Fruit fly (Drosophila melanogaster) whole organism, embryonic: Measurements from ENCODE around the gene toy.

ENCODE experiments used
- CG11456 ChIP-seq: fragments of 200-800 bp; sonication (Bioruptor generic); IDR thresholded peaks from 3 replicates; pipeline ENCODE4 v1.3.6; 2022; ENCODE audit warnings: missing biosample characterization, missing genetic modification characterization
- CG11504 ChIP-seq: fragments of 200-800 bp; sonication (Bioruptor generic); optimal IDR thresholded peaks from 3 replicates; lab custom pipeline; 2019; ENCODE audit warnings: missing biosample characterization, mild to moderate bottlenecking, missing genetic modification characterization, moderate library complexity
- CG11723 ChIP-seq: fragments of 200-800 bp; sonication (Bioruptor generic); optimal IDR thresholded peaks from 2 replicates; lab custom pipeline; 2017; ENCODE audit warnings: missing biosample characterization, mild to moderate bottlenecking, missing genetic modification characterization
- CG12104 ChIP-seq: fragments of 200-800 bp; sonication (Bioruptor generic); optimal IDR thresholded peaks from 3 replicates; lab custom pipeline; 2016; ENCODE audit warnings: missing biosample characterization, missing genetic modification characterization
- CG13287 ChIP-seq: fragments of 200-800 bp; sonication (Bioruptor generic); IDR thresholded peaks from 2 replicates; pipeline ENCODE4 v1.3.6; 2022; ENCODE audit warnings: missing biosample characterization, missing genetic modification characterization; ENCODE audit not compliant: partially characterized antibody
- CG13296 ChIP-seq: fragments of 200-800 bp; sonication (Bioruptor generic); optimal IDR thresholded peaks from 3 replicates; lab custom pipeline; 2018; ENCODE audit warnings: missing biosample characterization, mild to moderate bottlenecking, missing genetic modification characterization
- CG14710 ChIP-seq: fragments of 200-800 bp; sonication (Bioruptor generic); optimal IDR thresholded peaks from 3 replicates; lab custom pipeline; 2019; ENCODE audit warnings: missing biosample characterization, mild to moderate bottlenecking, missing genetic modification characterization, moderate library complexity
- CG16813 ChIP-seq: fragments of 200-800 bp; sonication (Bioruptor generic); IDR thresholded peaks from 3 replicates; pipeline ENCODE4 v1.3.6; 2022; ENCODE audit warnings: missing biosample characterization, missing genetic modification characterization; ENCODE audit not compliant: partially characterized antibody
- CG17359 ChIP-seq: fragments of 200-800 bp; sonication (Bioruptor generic); optimal IDR thresholded peaks from 3 replicates; lab custom pipeline; 2018; ENCODE audit warnings: missing biosample characterization, mild to moderate bottlenecking, missing genetic modification characterization, moderate library complexity
- CG17802 ChIP-seq: fragments of 200-800 bp; sonication (Bioruptor generic); optimal IDR thresholded peaks from 2 replicates; lab custom pipeline; 2018; ENCODE audit warnings: missing biosample characterization, mild to moderate bottlenecking, missing genetic modification characterization, moderate library complexity
- CG1792 ChIP-seq: fragments of 200-800 bp; sonication (Bioruptor generic); optimal IDR thresholded peaks from 2 replicates; lab custom pipeline; 2016; ENCODE audit warnings: missing biosample characterization, missing genetic modification characterization
- CG2712 ChIP-seq: fragments of 200-800 bp; optimal IDR thresholded peaks from 3 replicates; lab custom pipeline; 2019; ENCODE audit warnings: missing biosample characterization, mild to moderate bottlenecking, missing genetic modification characterization, moderate library complexity
- CG34224 ChIP-seq: fragments of 200-800 bp; sonication (Bioruptor generic); IDR thresholded peaks from 3 replicates; pipeline ENCODE4 v1.3.6; 2022; ENCODE audit warnings: missing biosample characterization, missing genetic modification characterization; ENCODE audit not compliant: partially characterized antibody
- CG3995 ChIP-seq: fragments of 200-800 bp; sonication (Bioruptor generic); optimal IDR thresholded peaks from 3 replicates; lab custom pipeline; 2016; ENCODE audit warnings: missing biosample characterization, missing genetic modification characterization
- CG43689 ChIP-seq: fragments of 200-800 bp; sonication (Bioruptor generic); IDR thresholded peaks from 2 replicates; pipeline ENCODE4 v1.3.6; 2022; ENCODE audit warnings: missing biosample characterization, missing genetic modification characterization
- CG5953 ChIP-seq: fragments of 200-800 bp; sonication (Bioruptor generic); IDR thresholded peaks from 2 replicates; pipeline ENCODE4 v1.3.6; 2022; ENCODE audit warnings: missing biosample characterization, missing genetic modification characterization
- CG7928 ChIP-seq: fragments of 200-800 bp; sonication (Bioruptor generic); optimal IDR thresholded peaks from 2 replicates; lab custom pipeline; 2017; ENCODE audit warnings: missing biosample characterization, mild to moderate bottlenecking, missing genetic modification characterization
- CG8089 ChIP-seq: fragments of 200-800 bp; sonication (Bioruptor generic); optimal IDR thresholded peaks from 3 replicates; lab custom pipeline; 2016; ENCODE audit warnings: missing biosample characterization, missing genetic modification characterization
- CG9437 ChIP-seq: fragments of 200-800 bp; sonication (Bioruptor generic); optimal IDR thresholded peaks from 2 replicates; lab custom pipeline; 2018; ENCODE audit warnings: missing biosample characterization, mild to moderate bottlenecking, missing genetic modification characterization
- D ChIP-seq, 2 experiments: fragments of 200-800 bp in 1 of 2; fragments of >200 bp in 1 of 2; sonication (Bioruptor generic) in 1 of 2; optimal IDR thresholded peaks; 2 replicates in 1 of 2; 3 replicates in 1 of 2; lab custom pipeline; 2017; ENCODE audit warnings: mild to moderate bottlenecking in 1 of 2, missing biosample characterization in 1 of 2, missing genetic modification characterization in 1 of 2, missing genetic modification reagents in 1 of 2
- D19A ChIP-seq: fragments of 200-800 bp; optimal IDR thresholded peaks from 3 replicates; lab custom pipeline; 2019; ENCODE audit warnings: missing biosample characterization, mild to moderate bottlenecking, missing genetic modification characterization, moderate library complexity
- Fer2 ChIP-seq: fragments of 200-800 bp; sonication (Bioruptor generic); optimal IDR thresholded peaks from 2 replicates; lab custom pipeline; 2018; ENCODE audit warnings: missing biosample characterization, mild to moderate bottlenecking, missing genetic modification characterization, moderate library complexity
- HHEX ChIP-seq: fragments of 200-800 bp; sonication (Bioruptor generic); optimal IDR thresholded peaks from 3 replicates; lab custom pipeline; 2017; ENCODE audit warnings: missing biosample characterization, mild to moderate bottlenecking, missing genetic modification characterization, missing genetic modification reagents
- Hey ChIP-seq: fragments of 200-800 bp; sonication (Bioruptor generic); optimal IDR thresholded peaks from 3 replicates; lab custom pipeline; 2018; ENCODE audit warnings: missing biosample characterization, mild to moderate bottlenecking, missing genetic modification characterization
- Oli ChIP-seq: fragments of 200-800 bp; sonication (Bioruptor generic); optimal IDR thresholded peaks from 2 replicates; lab custom pipeline; 2018; ENCODE audit warnings: missing biosample characterization, mild to moderate bottlenecking, missing genetic modification characterization, moderate library complexity
- Rfx ChIP-seq: fragments of 200-800 bp; sonication (Bioruptor generic); IDR thresholded peaks from 2 replicates; pipeline ENCODE4 v1.3.6; 2022; ENCODE audit warnings: missing biosample characterization, missing genetic modification characterization
- Side ChIP-seq: fragments of 200-800 bp; sonication (Bioruptor generic); optimal IDR thresholded peaks from 2 replicates; lab custom pipeline; 2016; ENCODE audit warnings: missing biosample characterization, missing genetic modification characterization
- Six4 ChIP-seq: fragments of 200-800 bp; sonication (Bioruptor generic); optimal IDR thresholded peaks from 2 replicates; lab custom pipeline; 2016; ENCODE audit warnings: missing biosample characterization, missing genetic modification characterization
- Usf ChIP-seq: fragments of 200-800 bp; sonication (Bioruptor generic); optimal IDR thresholded peaks from 2 replicates; lab custom pipeline; 2017; ENCODE audit warnings: missing genotype, missing biosample characterization, missing genetic modification characterization
- amos ChIP-seq: fragments of 200-800 bp; sonication (Bioruptor generic); IDR thresholded peaks from 2 replicates; pipeline ENCODE4 v1.3.6; 2022; ENCODE audit warnings: missing biosample characterization, missing genetic modification characterization; ENCODE audit not compliant: partially characterized antibody
- bcd ChIP-seq: fragments of 200-800 bp; sonication (Bioruptor generic); optimal IDR thresholded peaks from 2 replicates; lab custom pipeline; 2017; ENCODE audit warnings: missing biosample characterization, mild to moderate bottlenecking, missing genetic modification characterization
- cas ChIP-seq: fragments of 200-800 bp; sonication (Bioruptor generic); IDR thresholded peaks from 2 replicates; pipeline ENCODE4 v1.3.6; 2022; ENCODE audit warnings: missing biosample characterization, missing genetic modification characterization
- da ChIP-seq: fragments of 200-800 bp; sonication (Bioruptor generic); optimal IDR thresholded peaks from 2 replicates; lab custom pipeline; 2016; ENCODE audit warnings: missing biosample characterization, missing genetic modification characterization
- dan ChIP-seq: fragments of 200-800 bp; sonication (Bioruptor generic); IDR thresholded peaks from 2 replicates; pipeline ENCODE4 v1.3.6; 2022; ENCODE audit warnings: missing biosample characterization, missing genetic modification characterization
- dm ChIP-seq: fragments of 200-800 bp; sonication (Bioruptor generic); optimal IDR thresholded peaks from 3 replicates; lab custom pipeline; 2016; ENCODE audit warnings: missing biosample characterization, missing genetic modification characterization
- en ChIP-seq: fragments of 200-800 bp; sonication (Bioruptor generic); optimal IDR thresholded peaks from 2 replicates; lab custom pipeline; 2016; ENCODE audit warnings: missing biosample characterization, missing genetic modification characterization
- ftz-f1 ChIP-seq: fragments of 200-800 bp; sonication (Bioruptor generic); optimal IDR thresholded peaks from 2 replicates; lab custom pipeline; 2016; ENCODE audit warnings: missing biosample characterization, missing genetic modification characterization
- gfzf ChIP-seq: fragments of 200-800 bp; sonication (Bioruptor generic); optimal IDR thresholded peaks from 2 replicates; lab custom pipeline; 2016; ENCODE audit warnings: missing biosample characterization, mild to moderate bottlenecking, missing genetic modification characterization, moderate library complexity
- grn ChIP-seq: fragments of 200-800 bp; sonication (Bioruptor generic); optimal IDR thresholded peaks from 3 replicates; lab custom pipeline; 2017; ENCODE audit warnings: missing biosample characterization, missing genetic modification characterization
- kni ChIP-seq: fragments of 200-800 bp; sonication (Bioruptor generic); optimal IDR thresholded peaks from 3 replicates; lab custom pipeline; 2017; ENCODE audit warnings: mild to moderate bottlenecking, missing biosample characterization, missing genetic modification reagents, missing genetic modification characterization
- mam ChIP-seq: fragments of 200-800 bp; sonication (Bioruptor generic); optimal IDR thresholded peaks from 3 replicates; lab custom pipeline; 2016; ENCODE audit warnings: missing biosample characterization, missing genetic modification characterization
- onecut ChIP-seq: fragments of 200-800 bp; sonication (Bioruptor generic); IDR thresholded peaks from 2 replicates; pipeline ENCODE4 v1.3.6; 2022; ENCODE audit warnings: missing biosample characterization, missing genetic modification characterization
- pfk ChIP-seq: fragments of 200-800 bp; sonication (Bioruptor generic); optimal IDR thresholded peaks from 2 replicates; lab custom pipeline; 2018; ENCODE audit warnings: missing biosample characterization, mild to moderate bottlenecking, missing genetic modification characterization, moderate library complexity
- prd ChIP-seq, 3 experiments: fragments of >200 bp in 2 of 3; fragments of 200-800 bp in 1 of 3; sonication (Bioruptor generic) in 1 of 3; optimal IDR thresholded peaks in 2 of 3; IDR thresholded peaks in 1 of 3; 2 replicates in 2 of 3; 3 replicates in 1 of 3; pipeline versions ENCODE4 v1.3.6 to Lab custom; 2017 to 2022; ENCODE audit warnings: missing biosample characterization in 1 of 3, missing genetic modification characterization in 1 of 3
- ro ChIP-seq: fragments of 200-800 bp; sonication (Bioruptor generic); IDR thresholded peaks from 2 replicates; pipeline ENCODE4 v1.3.6; 2022; ENCODE audit warnings: missing biosample characterization, missing genetic modification characterization
- sens-2 ChIP-seq: fragments of 200-800 bp; sonication (Bioruptor generic); IDR thresholded peaks from 2 replicates; pipeline ENCODE4 v1.3.6; 2022; ENCODE audit warnings: missing biosample characterization, missing genetic modification characterization
- sug ChIP-seq: fragments of 200-800 bp; optimal IDR thresholded peaks from 2 replicates; lab custom pipeline; 2019; ENCODE audit warnings: missing biosample characterization, mild to moderate bottlenecking, missing genetic modification characterization, moderate library complexity
- toy ChIP-seq: fragments of 200-800 bp; sonication (Bioruptor generic); IDR thresholded peaks from 2 replicates; pipeline ENCODE4 v1.3.6; 2022; ENCODE audit warnings: missing biosample characterization, missing genetic modification characterization
- z ChIP-seq: fragments of 200-800 bp; sonication (Bioruptor generic); IDR thresholded peaks from 3 replicates; pipeline ENCODE4 v1.3.6; 2022; ENCODE audit warnings: missing biosample characterization, missing genetic modification characterization

toy gene

DNA sequence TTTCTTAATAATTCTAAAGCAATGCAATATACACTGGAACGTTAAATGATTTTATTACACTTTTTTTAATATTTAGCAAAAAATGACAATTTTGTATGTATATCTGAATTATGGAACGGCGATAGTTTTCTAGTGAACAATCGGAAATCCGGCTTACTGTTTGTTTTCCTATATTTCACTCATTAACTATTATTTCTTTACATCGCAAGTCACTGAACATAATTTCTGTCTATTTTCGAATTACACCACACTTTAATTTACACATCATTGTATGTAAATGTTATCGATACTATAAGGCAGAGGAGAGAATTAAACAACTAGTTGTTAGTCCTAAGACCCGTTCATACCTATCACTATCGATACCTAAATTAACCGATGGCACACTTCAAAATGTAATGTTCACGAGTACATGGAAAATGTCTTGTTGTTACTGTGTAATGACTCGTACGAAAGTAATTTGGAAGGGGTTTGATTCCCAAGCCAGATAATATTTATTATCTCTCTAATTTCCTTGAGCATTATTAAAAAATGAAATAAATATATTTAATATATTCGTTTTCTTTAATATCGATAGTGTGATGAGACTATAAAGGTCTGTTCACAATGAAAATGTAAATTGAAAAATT is 37.4 kb downstream of the toy start, which contains the start of gene PlexA (continued):
- TF ChIP-seq dm, result peak; percentile 30
- peak; percentile 92 for TF ChIP-seq CG14710 (tag; lab: Kevin White, UChicago)
- peak; percentile 97 for TF ChIP-seq CG11456 (GFP tag; lab: Robert Waterston, UW)
- peak; percentile 28; the same call in 1 of the 3 replicates for TF ChIP-seq CG34224
- peak; percentile 71 for TF ChIP-seq pfk (GFP tag; lab: Kevin White, UChicago)
- peak; percentile 48 for TF ChIP-seq CG13287 (GFP tag; lab: Robert Waterston, UW)
- TF ChIP-seq CG16813 (GFP tag; lab: Robert Waterston, UW), result peak; percentile 84
- peak; percentile 95; the same call in 1 of the 2 replicates for TF ChIP-seq toy
- no peak for TF ChIP-seq D (optimal IDR thresholded peaks at IDR 0.05; lab: Kevin White, UChicago)
- TF ChIP-seq D (GFP tag; optimal IDR thresholded peaks at IDR 0.05; lab: Kevin White, UChicago), result peak; percentile 65
- TF ChIP-seq Side, result no peak
- peak; percentile 70 for TF ChIP-seq CG8089 (GFP tag; lab: Kevin White, UChicago)
- no peak for TF ChIP-seq en (GFP tag; lab: Kevin White, UChicago)
- no peak for TF ChIP-seq CG43689 (GFP tag; lab: Robert Waterston, UW)
- peak; percentile 65 for TF ChIP-seq HHEX (GFP tag; lab: Kevin White, UChicago)
- no peak for TF ChIP-seq sens-2 (GFP tag; lab: Robert Waterston, UW)
- no peak for TF ChIP-seq ftz-f1 (GFP tag; lab: Kevin White, UChicago)
- peak; percentile 83 for TF ChIP-seq sug (tag; lab: Kevin White, UChicago)
- TF ChIP-seq grn (GFP tag; lab: Kevin White, UChicago), result no peak
- TF ChIP-seq onecut (GFP tag; lab: Robert Waterston, UW), result peak; percentile 76
- peak; percentile 65 for TF ChIP-seq D19A (tag; lab: Kevin White, UChicago)
- TF ChIP-seq z (GFP tag; lab: Robert Waterston, UW), result no peak
- TF ChIP-seq CG1792 (GFP tag; lab: Kevin White, UChicago), result no peak
- TF ChIP-seq Rfx (GFP tag; lab: Robert Waterston, UW), result peak; percentile 97
- peak; percentile 31 for TF ChIP-seq CG7928
- peak; percentile 80 for TF ChIP-seq CG9437 (GFP tag; lab: Kevin White, UChicago)
- peak; percentile 90 for TF ChIP-seq bcd (GFP tag; lab: Kevin White, UChicago)
- peak; percentile 100 for TF ChIP-seq CG17802 (tag; lab: Kevin White, UChicago)
- no peak for TF ChIP-seq kni (GFP tag; lab: Kevin White, UChicago)
- TF ChIP-seq CG2712 (tag; lab: Kevin White, UChicago), result peak; percentile 90
- peak; percentile 87 for TF ChIP-seq Fer2 (tag; lab: Kevin White, UChicago)
- TF ChIP-seq CG11723 (GFP tag; lab: Kevin White, UChicago), result peak; percentile 96
- TF ChIP-seq CG13296 (GFP tag; lab: Kevin White, UChicago), result peak; percentile 64
- TF ChIP-seq CG17359 (tag; lab: Kevin White, UChicago), result peak; percentile 89
- TF ChIP-seq CG11504, result peak; percentile 89
- TF ChIP-seq Oli, result peak; percentile 88
- TF ChIP-seq CG5953, result peak; percentile 76
- TF ChIP-seq CG3995 (GFP tag; lab: Kevin White, UChicago), result peak; percentile 54
- TF ChIP-seq amos (GFP tag; lab: Robert Waterston, UW), result peak; percentile 76
- no peak for TF ChIP-seq da (GFP tag; lab: Kevin White, UChicago)
- peak; percentile 92 for TF ChIP-seq Usf (GFP tag; lab: Kevin White, UChicago)
- TF ChIP-seq ro (GFP tag; lab: Robert Waterston, UW), result no peak; the same call in 1 of the 2 replicates
- TF ChIP-seq prd (optimal IDR thresholded peaks at IDR 0.05; lab: Kevin White, UChicago), result no peak
- peak; percentile 98 for TF ChIP-seq prd (GFP tag; IDR thresholded peaks at IDR 0.05; lab: Robert Waterston, UW)
- no peak for TF ChIP-seq Hey (tag; lab: Kevin White, UChicago)
- peak; percentile 46 for TF ChIP-seq CG12104
- peak; percentile 18 for TF ChIP-seq gfzf
- TF ChIP-seq mam (GFP tag; lab: Kevin White, UChicago), result peak; percentile 80
- TF ChIP-seq Six4 (GFP tag; lab: Kevin White, UChicago), result peak; percentile 73
- TF ChIP-seq cas (GFP tag; lab: Robert Waterston, UW), result peak; percentile 87
- no peak for TF ChIP-seq dan (GFP tag; lab: Robert Waterston, UW)
